Worm (Caenorhabditis elegans) whole organism, young adult: ENCODE results near the gene R12B2.2.

Experiments used
- tbx-9 ChIP-seq: sonication (generic microtip); optimal IDR thresholded peaks from 2 replicates; lab custom pipeline; 2016; ENCODE audit warnings: borderline replicate concordance, missing genetic modification characterization, inconsistent platforms, missing compliant biosample characterization
- unc-62 ChIP-seq: fragments of 150-350 bp; optimal IDR thresholded peaks from 2 replicates; lab custom pipeline; 2014; ENCODE audit warnings: missing biosample characterization, missing genetic modification reagents, missing genetic modification characterization

DNA sequence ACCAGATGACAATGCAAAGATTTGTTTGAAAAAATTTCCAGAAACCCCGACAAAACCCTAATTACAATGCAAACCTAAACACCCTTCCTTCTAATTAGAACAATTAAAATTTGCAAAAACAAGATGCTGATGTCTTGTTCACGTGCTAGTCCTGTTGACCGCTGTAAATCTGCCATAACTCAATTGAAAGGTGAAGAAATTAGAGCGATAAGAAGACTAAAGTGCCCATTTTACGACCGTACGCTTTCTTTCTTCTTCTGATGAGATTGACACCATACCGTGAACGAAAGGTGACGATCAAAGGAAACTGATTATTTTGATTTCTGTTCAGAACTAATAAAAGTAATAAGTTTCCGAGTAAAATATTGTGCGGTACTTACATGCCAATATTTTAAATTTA, 6.7 kb downstream of the R12B2.2 start:
- no peak for TF ChIP-seq tbx-9 (tag; lab: Kevin White, UChicago)
- peak; percentile 6 for TF ChIP-seq unc-62
